Worm (Caenorhabditis elegans): ENCODE results near the gene F46B3.16.

ce11 chrV:20594746-20595145 is 39.7 kb upstream of the F46B3.16 start, which contains the start of gene F26F2.10:
- TF ChIP-seq Y22D7AL.16 (tag; optimal IDR thresholded peaks at IDR 0.05) (no peak), ama-1 (optimal IDR thresholded peaks at IDR 0.05) (no peak), ceh-34 (tag; optimal IDR thresholded peaks at IDR 0.05) (no peak), gmeb-2 (tag; optimal IDR thresholded peaks at IDR 0.05) (no peak), tbx-7 (tag; optimal IDR thresholded peaks at IDR 0.05) (no peak)
